Fruit fly (Drosophila melanogaster) whole organism, adult: ENCODE measurements around the gene Trf5.
A peak's percentile ranks its signal among the peaks of the same experiment; 100 is the strongest.

Experiments used
- CG11617 ChIP-seq: fragments of 200-800 bp; sonication (Bioruptor generic); optimal IDR thresholded peaks from 2 replicates; lab custom pipeline; 2017; ENCODE audit warnings: mild to moderate bottlenecking, missing biosample characterization, missing genetic modification reagents, missing genetic modification characterization
- CG12768 ChIP-seq: fragments of 200-800 bp; sonication (Bioruptor generic); optimal IDR thresholded peaks from 2 replicates; lab custom pipeline; 2017; ENCODE audit warnings: missing biosample characterization, missing genetic modification characterization, mild to moderate bottlenecking, moderate library complexity, missing genetic modification reagents
- CG14711 ChIP-seq: fragments of 200-800 bp; sonication (Bioruptor generic); optimal IDR thresholded peaks from 2 replicates; lab custom pipeline; 2018; ENCODE audit warnings: missing biosample characterization, mild to moderate bottlenecking, missing genetic modification characterization, moderate library complexity
- CG1620 ChIP-seq: fragments of 200-800 bp; sonication (Bioruptor generic); optimal IDR thresholded peaks from 2 replicates; lab custom pipeline; 2016; ENCODE audit warnings: missing biosample characterization, missing genetic modification characterization
- CG33017 ChIP-seq: fragments of 200-800 bp; sonication (Bioruptor generic); optimal IDR thresholded peaks from 2 replicates; lab custom pipeline; 2018; ENCODE audit warnings: missing biosample characterization, mild to moderate bottlenecking, missing genetic modification characterization, moderate library complexity
- CG5204 ChIP-seq: fragments of 200-800 bp; sonication (Bioruptor generic); optimal IDR thresholded peaks from 2 replicates; lab custom pipeline; 2016; ENCODE audit warnings: missing biosample characterization, missing genetic modification characterization
- CG7045 ChIP-seq: fragments of 200-800 bp; sonication (Bioruptor generic); optimal IDR thresholded peaks from 2 replicates; lab custom pipeline; 2017; ENCODE audit warnings: missing biosample characterization, mild to moderate bottlenecking, missing genetic modification characterization
- CG7101 ChIP-seq: fragments of 200-800 bp; sonication (Bioruptor generic); optimal IDR thresholded peaks from 2 replicates; lab custom pipeline; 2018; ENCODE audit warnings: missing biosample characterization, mild to moderate bottlenecking, missing genetic modification characterization, moderate library complexity
- Clk ChIP-seq: fragments of 200-800 bp; sonication (Bioruptor generic); optimal IDR thresholded peaks from 2 replicates; lab custom pipeline; 2017; ENCODE audit warnings: missing biosample characterization, missing genetic modification characterization
- Crg-1 ChIP-seq: fragments of 200-800 bp; sonication (Bioruptor generic); optimal IDR thresholded peaks from 2 replicates; lab custom pipeline; 2016; ENCODE audit warnings: missing biosample characterization, missing genetic modification characterization
- Hr96 ChIP-seq: fragments of 200-800 bp; sonication (Bioruptor generic); optimal IDR thresholded peaks from 2 replicates; lab custom pipeline; 2016; ENCODE audit warnings: missing biosample characterization, missing genetic modification characterization
- Mnt ChIP-seq: fragments of 200-800 bp; sonication (Bioruptor generic); optimal IDR thresholded peaks from 2 replicates; lab custom pipeline; 2016; ENCODE audit warnings: missing biosample characterization, mild to moderate bottlenecking, missing genetic modification characterization
- bab1 ChIP-seq: fragments of 200-800 bp; sonication (Bioruptor generic); optimal IDR thresholded peaks from 3 replicates; lab custom pipeline; 2019; ENCODE audit warnings: missing biosample characterization, mild to moderate bottlenecking, missing genetic modification characterization, moderate library complexity
- cic ChIP-seq: fragments of 200-800 bp; sonication (Bioruptor generic); optimal IDR thresholded peaks from 2 replicates; lab custom pipeline; 2017; ENCODE audit warnings: missing biosample characterization, mild to moderate bottlenecking, missing genetic modification characterization, moderate library complexity
- cnc ChIP-seq, 2 experiments: fragments of >200 bp; optimal IDR thresholded peaks; 2 replicates each; lab custom pipeline; 2017
- kay ChIP-seq: fragments of 200-800 bp; sonication (Bioruptor generic); peaks from one replicate; lab custom pipeline; 2016; ENCODE audit warnings: missing biosample characterization, missing genetic modification characterization, borderline replicate concordance
- ovo ChIP-seq: fragments of 200-800 bp; sonication (Bioruptor generic); optimal IDR thresholded peaks from 2 replicates; lab custom pipeline; 2016; ENCODE audit warnings: missing biosample characterization, missing genetic modification characterization
- pad ChIP-seq: fragments of 200-800 bp; sonication (Bioruptor generic); optimal IDR thresholded peaks from 3 replicates; lab custom pipeline; 2017; ENCODE audit warnings: missing biosample characterization, missing genetic modification characterization, mild to moderate bottlenecking, moderate library complexity, missing genetic modification reagents
- tj ChIP-seq: fragments of 200-800 bp; sonication (Bioruptor generic); optimal IDR thresholded peaks from 3 replicates; lab custom pipeline; 2017; ENCODE audit warnings: missing biosample characterization, mild to moderate bottlenecking, missing genetic modification characterization, moderate library complexity
- toe ChIP-seq: fragments of 200-800 bp; sonication (Bioruptor generic); optimal IDR thresholded peaks from 2 replicates; lab custom pipeline; 2016; ENCODE audit warnings: missing biosample characterization, missing genetic modification characterization

Trf5 gene

dm6 chr2L:2677553-2677952 is 18.7 kb downstream of the Trf5 start, which contains the start of gene Tmtc1:
TSS of gene Tmtc1 (plus strand) at chr2L:2677734.
- TF ChIP-seq CG1620 (GFP tag; lab: Kevin White, UChicago) (no peak), cnc (optimal IDR thresholded peaks at IDR 0.05; lab: Kevin White, UChicago) (no peak), cic (no peak), pad (GFP tag; lab: Kevin White, UChicago) (peak; percentile 15), kay (GFP tag; lab: Kevin White, UChicago) (no peak), Mnt (GFP tag; lab: Kevin White, UChicago) (no peak)

DNA sequence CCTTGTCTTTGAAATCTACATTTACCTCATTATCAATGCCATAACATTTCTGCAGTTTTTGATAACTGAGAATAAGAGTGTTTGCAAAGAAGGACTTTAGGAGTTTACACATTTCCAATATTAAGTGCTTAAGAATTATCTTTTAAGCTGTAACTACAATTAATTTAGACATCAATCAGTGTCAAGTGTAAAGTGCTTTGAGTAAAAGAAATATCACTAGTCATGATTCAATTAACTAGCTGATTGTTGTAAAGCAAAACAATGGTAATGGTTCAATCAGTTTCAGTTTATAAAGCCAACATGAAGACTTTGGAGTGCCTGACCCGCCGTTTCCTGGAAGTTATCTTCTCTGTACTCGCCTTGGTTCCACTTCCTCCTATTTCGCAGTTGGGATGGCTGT is 26.7 kb downstream of the Trf5 start, which contains the start of gene Gr23a:
TSS of gene Gr23a (plus strand) at position 301 of the 400 bp plus-strand sequence.
- TF ChIP-seq CG14711 (tag; lab: Kevin White, UChicago) (no peak), cnc (optimal IDR thresholded peaks at IDR 0.05; lab: Kevin White, UChicago) (no peak), Mnt (GFP tag; lab: Kevin White, UChicago) (no peak), toe (no peak), CG1620 (GFP tag; lab: Kevin White, UChicago) (no peak), CG7101 (tag; lab: Kevin White, UChicago) (no peak), kay (GFP tag; lab: Kevin White, UChicago) (no peak), Clk (no peak), CG12768 (no peak), tj (GFP tag; lab: Kevin White, UChicago) (no peak), CG7045 (GFP tag; lab: Kevin White, UChicago) (no peak), CG11617 (no peak), Hr96 (GFP tag; lab: Kevin White, UChicago) (no peak), cic (no peak)

DNA sequence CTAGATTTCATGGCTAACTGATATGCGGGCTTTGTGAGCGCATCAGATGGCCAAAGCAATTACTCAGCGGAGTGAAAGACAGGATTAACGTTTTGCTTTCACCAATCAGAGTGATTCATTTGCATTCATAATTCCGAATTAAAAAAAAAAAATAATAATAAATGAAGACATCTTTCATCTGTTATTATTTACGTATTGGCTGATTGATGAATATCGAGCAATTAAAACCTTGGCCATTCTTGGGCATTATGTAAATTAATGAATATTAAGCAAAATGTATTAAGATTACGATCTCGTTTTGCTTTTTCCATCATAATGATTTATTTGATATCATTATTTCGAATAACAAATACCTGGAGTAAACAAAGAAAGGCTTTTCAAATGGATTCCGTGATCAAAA is 31.5 kb downstream of the Trf5 start, which contains the start of gene Trf4:
TSS of gene Trf4 (plus strand) at position 301 of the 400 bp plus-strand sequence.
- TF ChIP-seq CG5204, result no peak

- TF ChIP-seq cnc (optimal IDR thresholded peaks at IDR 0.05; lab: Kevin White, UChicago) (no peak), CG11617 (no peak), pad (GFP tag; lab: Kevin White, UChicago) (no peak), tj (GFP tag; lab: Kevin White, UChicago) (no peak), Crg-1 (GFP tag; lab: Kevin White, UChicago) (no peak), kay (GFP tag; lab: Kevin White, UChicago) (no peak), bab1 (no peak), CG1620 (GFP tag; lab: Kevin White, UChicago) (no peak), Hr96 (GFP tag; lab: Kevin White, UChicago) (no peak), CG7045 (GFP tag; lab: Kevin White, UChicago) (no peak), CG5204 (no peak)
Observed at dm6 chr2L:2655094-2655493, 41.1 kb downstream of the Trf5 start, which contains the start of gene Prosbeta4R2. TSS of gene Prosbeta4R2 (plus strand) at chr2L:2655394.

DNA sequence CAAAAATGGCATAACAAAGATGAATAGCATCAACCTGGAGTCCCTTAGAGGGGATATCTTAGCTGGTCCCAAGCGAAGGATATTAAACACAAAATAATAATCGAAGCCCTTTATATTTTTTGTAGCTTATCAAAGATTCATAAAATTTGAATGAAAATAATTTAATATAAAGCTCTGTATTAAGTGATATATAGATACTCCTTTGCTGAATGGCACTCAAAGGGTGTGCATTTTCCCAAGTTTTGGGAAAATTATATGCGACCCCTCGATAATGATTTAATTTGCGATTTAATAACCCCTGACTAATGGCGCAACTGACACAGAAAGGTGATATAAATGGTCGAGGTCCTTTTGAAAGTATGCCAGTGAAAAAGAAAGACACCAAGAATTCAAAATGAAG is 42.5 kb downstream of the Trf5 start, which contains the start of gene Or23a:
TSS of gene Or23a (plus strand) at position 301 of the 400 bp plus-strand sequence.
- TF ChIP-seq CG14711 (tag; lab: Kevin White, UChicago) (no peak), toe (no peak), bab1 (no peak), CG7101 (tag; lab: Kevin White, UChicago) (no peak), tj (GFP tag; lab: Kevin White, UChicago) (no peak), CG12768 (no peak), cnc (optimal IDR thresholded peaks at IDR 0.05; lab: Kevin White, UChicago) (no peak), Hr96 (GFP tag; lab: Kevin White, UChicago) (no peak), Mnt (GFP tag; lab: Kevin White, UChicago) (no peak), kay (GFP tag; lab: Kevin White, UChicago) (no peak), cic (no peak), CG33017 (tag; lab: Kevin White, UChicago) (no peak), CG7045 (GFP tag; lab: Kevin White, UChicago) (no peak), Crg-1 (GFP tag; lab: Kevin White, UChicago) (no peak), Clk (no peak), CG5204 (no peak), CG1620 (GFP tag; lab: Kevin White, UChicago) (no peak), CG11617 (no peak), ovo (GFP tag; lab: Kevin White, UChicago) (no peak)

DNA sequence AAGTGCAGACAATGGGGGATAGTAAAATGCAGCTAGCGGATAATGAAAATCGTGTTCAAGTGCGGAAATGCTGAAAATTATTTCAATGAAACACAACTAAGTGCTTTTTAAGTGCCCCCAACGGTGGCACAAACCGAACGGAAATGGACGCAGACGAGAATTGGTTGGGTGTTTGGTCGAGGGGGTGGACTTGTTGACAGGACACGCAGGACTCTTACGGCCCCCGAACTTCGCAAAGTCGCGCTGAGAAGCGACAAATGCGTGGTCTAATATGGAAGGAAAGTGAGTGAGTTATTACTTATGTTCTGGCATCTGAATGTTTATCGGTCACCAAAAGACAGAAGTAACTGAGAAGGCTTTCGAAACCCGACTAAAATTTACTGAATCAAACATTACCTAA is 43.5 kb downstream of the Trf5 start, which contains the start of gene Prosbeta4R1:
TSS of gene Prosbeta4R1 (plus strand) at position 301 of the 400 bp plus-strand sequence.
- TF ChIP-seq CG12768 (no peak), Mnt (GFP tag; lab: Kevin White, UChicago) (no peak), bab1 (no peak)

DNA sequence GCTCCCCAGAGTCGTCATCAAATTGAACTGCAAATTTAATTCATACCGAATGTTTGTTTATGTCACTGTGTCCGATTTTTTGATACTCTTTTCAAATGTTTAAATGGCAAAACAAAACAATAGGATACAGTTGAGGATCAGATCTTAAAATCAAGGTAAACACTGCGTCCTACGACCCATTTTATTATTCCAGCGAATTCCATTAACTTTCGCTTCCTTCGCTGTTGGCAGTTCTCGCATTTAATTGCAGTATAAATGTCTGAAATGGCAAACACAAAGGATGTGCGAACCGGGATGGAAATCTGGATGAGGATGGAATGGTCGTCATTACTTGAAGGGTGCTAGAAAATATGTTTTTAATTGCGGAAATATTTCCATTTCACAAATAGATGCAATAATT is 43.9 kb downstream of the Trf5 start, which contains the start of gene CG33125:
TSS of gene CG33125 (minus strand) at position 101 of the 400 bp plus-strand sequence.
- no peak for TF ChIP-seq CG11617
- TF ChIP-seq pad (GFP tag; lab: Kevin White, UChicago), result no peak
- TF ChIP-seq CG33017 (tag; lab: Kevin White, UChicago), result no peak
- no peak for TF ChIP-seq cnc (optimal IDR thresholded peaks at IDR 0.05; lab: Kevin White, UChicago)
- TF ChIP-seq tj (GFP tag; lab: Kevin White, UChicago), result no peak
- no peak for TF ChIP-seq bab1
- no peak for TF ChIP-seq ovo (GFP tag; lab: Kevin White, UChicago)
- no peak for TF ChIP-seq CG14711 (tag; lab: Kevin White, UChicago)
- no peak for TF ChIP-seq Hr96 (GFP tag; lab: Kevin White, UChicago)
- no peak for TF ChIP-seq CG7101 (tag; lab: Kevin White, UChicago)
- TF ChIP-seq CG1620 (GFP tag; lab: Kevin White, UChicago), result no peak
- TF ChIP-seq Mnt (GFP tag; lab: Kevin White, UChicago), result no peak
- TF ChIP-seq CG12768, result no peak
- TF ChIP-seq kay (GFP tag; lab: Kevin White, UChicago), result no peak
- TF ChIP-seq toe, result no peak
- TF ChIP-seq Clk, result no peak
- no peak for TF ChIP-seq CG7045 (GFP tag; lab: Kevin White, UChicago)
- no peak for TF ChIP-seq Crg-1 (GFP tag; lab: Kevin White, UChicago)
- TF ChIP-seq cic, result no peak
